Worm (Caenorhabditis elegans): ENCODE results near the gene svh-1.

Gene svh-1

ce11 chrIV:8211747-8212146, 5.3 kb downstream of the svh-1 start, which contains the start of gene C07G1.7:
Gene C07G1.7, minus strand, starts transcription at chrIV:8211847.
- TF ChIP-seq ZK546.5 (tag; optimal IDR thresholded peaks at IDR 0.05) (no peak), rbr-2 (tag; optimal IDR thresholded peaks at IDR 0.05) (no peak), nhr-11 (tag; optimal IDR thresholded peaks at IDR 0.05) (no peak), mxl-3 (GFP tag; optimal IDR thresholded peaks at IDR 0.05) (no peak), F37D6.2 (tag; optimal IDR thresholded peaks at IDR 0.05) (no peak)

- TF ChIP-seq gei-8 (GFP tag; optimal IDR thresholded peaks at IDR 0.05) (no peak), nhr-41 (GFP tag; IDR thresholded peaks at IDR 0.05) (no peak), zag-1 (tag; optimal IDR thresholded peaks at IDR 0.05) (no peak), nhr-11 (tag; optimal IDR thresholded peaks at IDR 0.05) (no peak)
These were observed 13.6 kb downstream of the svh-1 start, which contains the start of gene ocr-2 for ce11 chrIV:8219987-8220386. Gene ocr-2, minus strand, starts transcription at chrIV:8220087.

- TF ChIP-seq ZK546.5 (tag; optimal IDR thresholded peaks at IDR 0.05) (no peak), daf-16 (GFP tag; optimal IDR thresholded peaks at IDR 0.05) (no peak), daf-16 (tag; optimal IDR thresholded peaks at IDR 0.05) (peak; percentile 86), nhr-28 (tag; optimal IDR thresholded peaks at IDR 0.05) (peak; percentile 55), mdl-1 (tag; optimal IDR thresholded peaks at IDR 0.05) (peak in 1 of 2 experiments; percentile 48)
These were observed 15.5 kb downstream of the svh-1 start, which contains the start of gene gpx-6 for ce11 chrIV:8221946-8222345. Gene gpx-6, plus strand, starts transcription at chrIV:8222202.

- no peak for TF ChIP-seq hif-1 (tag; optimal IDR thresholded peaks at IDR 0.05)
- no peak for TF ChIP-seq ztf-7 (tag; optimal IDR thresholded peaks at IDR 0.05)
- TF ChIP-seq madf-9 (GFP tag; conservative IDR thresholded peaks at IDR 0.05): no peak
- peak; percentile 36 for TF ChIP-seq dmd-6 (GFP tag; IDR thresholded peaks at IDR 0.05)
- TF ChIP-seq spr-1 (tag; optimal IDR thresholded peaks at IDR 0.05): no peak
- TF ChIP-seq spr-3 (GFP tag; optimal IDR thresholded peaks at IDR 0.05): no peak
- peak; percentile 11 for TF ChIP-seq hlh-30 (tag; optimal IDR thresholded peaks at IDR 0.05; ENCODE audit: insufficient read depth)
- no peak for TF ChIP-seq skn-1 (tag; optimal IDR thresholded peaks at IDR 0.05)
- TF ChIP-seq unc-39 (tag; optimal IDR thresholded peaks at IDR 0.05): no peak
- TF ChIP-seq daf-16 (GFP tag; optimal IDR thresholded peaks at IDR 0.05): no peak
- peak; percentile 62 for TF ChIP-seq daf-16 (tag; optimal IDR thresholded peaks at IDR 0.05)
- no peak for TF ChIP-seq nhr-48 (tag; optimal IDR thresholded peaks at IDR 0.05)
- no peak for TF ChIP-seq gei-8 (GFP tag; optimal IDR thresholded peaks at IDR 0.05)
- no peak for TF ChIP-seq nhr-237 (tag; optimal IDR thresholded peaks at IDR 0.05)
- no peak for TF ChIP-seq ceh-62 (tag; optimal IDR thresholded peaks at IDR 0.05)
- peak; percentile 43 for TF ChIP-seq dve-1 (tag; optimal IDR thresholded peaks at IDR 0.05; ENCODE audit: insufficient read depth)
- TF ChIP-seq aha-1 (tag): no peak
- TF ChIP-seq nhr-28 (tag; optimal IDR thresholded peaks at IDR 0.05): peak; percentile 25
- no peak for TF ChIP-seq arid-1 (GFP tag; conservative IDR thresholded peaks at IDR 0.05)
- no peak for TF ChIP-seq ztf-11 (tag; optimal IDR thresholded peaks at IDR 0.05)
- no peak for TF ChIP-seq egl-43 (GFP tag; IDR thresholded peaks at IDR 0.05)
These were observed 16.6 kb downstream of the svh-1 start for ce11 chrIV:8223055-8223454.

- TF ChIP-seq hlh-30 (tag; optimal IDR thresholded peaks at IDR 0.05; ENCODE audit: insufficient read depth): peak; percentile 82
- TF ChIP-seq mep-1 (tag; optimal IDR thresholded peaks at IDR 0.05): no peak
- TF ChIP-seq nhr-237 (tag; optimal IDR thresholded peaks at IDR 0.05): no peak
- TF ChIP-seq sdz-12 (GFP tag; optimal IDR thresholded peaks at IDR 0.05): no peak
- no peak for TF ChIP-seq nhr-42 (GFP tag; IDR thresholded peaks at IDR 0.05)
- TF ChIP-seq hlh-11 (tag; optimal IDR thresholded peaks at IDR 0.05): peak; percentile 64
- no peak for TF ChIP-seq aly-2 (tag; optimal IDR thresholded peaks at IDR 0.05)
- TF ChIP-seq Y75B8A.6 (GFP tag; IDR thresholded peaks at IDR 0.05): no peak
- no peak for TF ChIP-seq nhr-102 (tag; optimal IDR thresholded peaks at IDR 0.05)
- TF ChIP-seq mdl-1 (tag; optimal IDR thresholded peaks at IDR 0.05): peak in 1 of 2 experiments; percentile 21
- TF ChIP-seq unc-130 (GFP tag; optimal IDR thresholded peaks at IDR 0.05): no peak
- peak; percentile 62 for TF ChIP-seq mxl-3 (GFP tag; optimal IDR thresholded peaks at IDR 0.05)
- no peak for TF ChIP-seq unc-39 (tag; optimal IDR thresholded peaks at IDR 0.05)
- no peak for TF ChIP-seq arid-1 (GFP tag; conservative IDR thresholded peaks at IDR 0.05)
- TF ChIP-seq lim-7 (GFP tag; IDR thresholded peaks at IDR 0.05): no peak
- no peak for TF ChIP-seq mdt-29 (GFP tag; IDR thresholded peaks at IDR 0.05)
- TF ChIP-seq nhr-76 (tag; optimal IDR thresholded peaks at IDR 0.05): no peak
- no peak for TF ChIP-seq set-16 (GFP tag; IDR thresholded peaks at IDR 0.05)
- TF ChIP-seq fos-1 (tag; optimal IDR thresholded peaks at IDR 0.05): no peak
- peak; percentile 45 for TF ChIP-seq nhr-28 (tag; optimal IDR thresholded peaks at IDR 0.05)
- TF ChIP-seq madf-5 (GFP tag; IDR thresholded peaks at IDR 0.05): no peak
- no peak for TF ChIP-seq ceh-32 (tag; optimal IDR thresholded peaks at IDR 0.05; ENCODE audit: poor library complexity)
- no peak for TF ChIP-seq nhr-6 (tag; optimal IDR thresholded peaks at IDR 0.05)
These were observed 18.9 kb downstream of the svh-1 start, which contains the start of gene serp-1.2 for ce11 chrIV:8225357-8225756. Gene serp-1.2, plus strand, starts transcription at chrIV:8225674.

All from whole organism, L4 larva.